Fruit fly (Drosophila melanogaster): ENCODE data around the gene Marf.
"Not testable (repeated sequence)": the region's sequence is repeated elsewhere in the genome, so short reads cannot be mapped to it uniquely, and the experiment has no call there.

Gene Marf

DNA sequence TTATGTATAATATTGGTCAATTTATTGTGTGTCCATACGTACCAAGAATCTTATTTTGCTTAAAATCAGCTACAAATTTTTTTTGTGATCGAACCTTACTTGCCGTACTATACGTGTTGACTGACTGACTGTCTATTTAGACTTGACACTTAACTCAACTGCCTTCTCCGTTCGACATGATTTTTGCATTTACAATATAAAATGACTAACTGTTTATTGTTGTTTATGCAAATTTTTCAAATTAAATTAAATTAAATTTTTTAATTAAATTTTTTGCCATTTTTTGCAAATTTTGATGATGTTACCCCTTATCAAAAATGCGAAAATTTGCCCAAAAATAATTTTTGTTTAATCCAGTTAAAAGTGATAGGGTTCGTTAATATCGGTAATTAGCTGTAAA, 53.6 kb downstream of the Marf start, which contains the start of gene CG33668:
CG33668 (minus strand) TSS at position 101 of the 400 bp plus-strand sequence.
- TF ChIP-seq Dek (tag; optimal IDR thresholded peaks at IDR 0.05); dysf (GFP tag; IDR thresholded peaks at IDR 0.05); so (GFP tag; IDR thresholded peaks at IDR 0.05): not testable (repeated sequence)

All from whole organism, embryonic.